Fruit fly (Drosophila melanogaster): ENCODE measurements around the gene Gba1b.

Gene Gba1b

dm6 chr3R:23732990-23733512, 28.4 kb downstream of the Gba1b start, which contains the start of the genes Hmgcr and Rpn9 (continued):
- TF ChIP-seq twi (tag; optimal IDR thresholded peaks at IDR 0.05): peak; percentile 43
- no peak for TF ChIP-seq usp (GFP tag; optimal IDR thresholded peaks at IDR 0.05)
- no peak for TF ChIP-seq yki (optimal IDR thresholded peaks at IDR 0.05)
- TF ChIP-seq CG14667 (GFP tag; IDR thresholded peaks at IDR 0.05): no peak
- peak; percentile 11 for TF ChIP-seq Blimp-1 (GFP tag; optimal IDR thresholded peaks at IDR 0.05)
- no peak for TF ChIP-seq abd-A (tag; optimal IDR thresholded peaks at IDR 0.05)
- TF ChIP-seq PHDP (tag; optimal IDR thresholded peaks at IDR 0.05): peak; percentile 47
- TF ChIP-seq her (GFP tag; optimal IDR thresholded peaks at IDR 0.05): no peak
- no peak for TF ChIP-seq Xrp1 (GFP tag; IDR thresholded peaks at IDR 0.05)
- peak; percentile 0 for TF ChIP-seq CG8089 (GFP tag; optimal IDR thresholded peaks at IDR 0.05)
- TF ChIP-seq peb (GFP tag; IDR thresholded peaks at IDR 0.05): no peak
- TF ChIP-seq CG17829 (tag; optimal IDR thresholded peaks at IDR 0.05): peak; percentile 43
- no peak for TF ChIP-seq Rfx (GFP tag; IDR thresholded peaks at IDR 0.05)
- no peak for TF ChIP-seq klu (GFP tag; IDR thresholded peaks at IDR 0.05)
- TF ChIP-seq phol (tag; optimal IDR thresholded peaks at IDR 0.05): peak; percentile 65
- no peak for TF ChIP-seq CG10979 (tag; optimal IDR thresholded peaks at IDR 0.05)
- TF ChIP-seq zf30C (GFP tag; optimal IDR thresholded peaks at IDR 0.05): no peak
- no peak for TF ChIP-seq CG10462 (GFP tag; optimal IDR thresholded peaks at IDR 0.05)
- no peak for TF ChIP-seq inv (GFP tag; IDR thresholded peaks at IDR 0.05; ENCODE audit: partially characterized antibody)
- no peak for TF ChIP-seq Dip2 (GFP tag; IDR thresholded peaks at IDR 0.05)
- no peak for TF ChIP-seq CG11093 (GFP tag; IDR thresholded peaks at IDR 0.05)
- peak; percentile 21 for TF ChIP-seq unpg (GFP tag; optimal IDR thresholded peaks at IDR 0.05)
- peak; percentile 22 for TF ChIP-seq nau (GFP tag; optimal IDR thresholded peaks at IDR 0.05)
- TF ChIP-seq MTF-1 (GFP tag; optimal IDR thresholded peaks at IDR 0.05; ENCODE audit: borderline replicate concordance): no peak
- TF ChIP-seq CG8944 (GFP tag; optimal IDR thresholded peaks at IDR 0.05): no peak
- peak; percentile 27 for TF ChIP-seq shn (GFP tag; optimal IDR thresholded peaks at IDR 0.05)
- TF ChIP-seq Deaf1 (tag; optimal IDR thresholded peaks at IDR 0.05): no peak
- TF ChIP-seq CG13775 (GFP tag; optimal IDR thresholded peaks at IDR 0.05): no peak
- peak; percentile 30 for TF ChIP-seq wek (GFP tag; optimal IDR thresholded peaks at IDR 0.05)
- no peak for TF ChIP-seq wdn (GFP tag; IDR thresholded peaks at IDR 0.05)
- TF ChIP-seq crc (GFP tag; optimal IDR thresholded peaks at IDR 0.05): no peak
- TF ChIP-seq mld (GFP tag; IDR thresholded peaks at IDR 0.05; ENCODE audit: partially characterized antibody): 0 out of 3 replicates have a peak, but pooled peaks have one; percentile 64
- TF ChIP-seq amos (GFP tag; IDR thresholded peaks at IDR 0.05; ENCODE audit: partially characterized antibody): 0 out of 2 replicates have a peak, but pooled peaks have one; percentile 16
- peak; percentile 72 for TF ChIP-seq HLHmδ (GFP tag; optimal IDR thresholded peaks at IDR 0.05)
- TF ChIP-seq z (GFP tag; IDR thresholded peaks at IDR 0.05): no peak
- no peak for TF ChIP-seq pita (GFP tag; optimal IDR thresholded peaks at IDR 0.05)
- TF ChIP-seq Dbx (GFP tag; IDR thresholded peaks at IDR 0.05): no peak
- TF ChIP-seq otp (GFP tag; IDR thresholded peaks at IDR 0.05): no peak
- TF ChIP-seq ftz-f1 (GFP tag; optimal IDR thresholded peaks at IDR 0.05): no peak
- peak; percentile 14 for TF ChIP-seq CG13624 (GFP tag; optimal IDR thresholded peaks at IDR 0.05)
- TF ChIP-seq CG10321 (GFP tag; IDR thresholded peaks at IDR 0.05): no peak
- TF ChIP-seq NK7.1 (GFP tag; optimal IDR thresholded peaks at IDR 0.05): no peak
- peak; percentile 28 for TF ChIP-seq CG13424 (tag; optimal IDR thresholded peaks at IDR 0.05)
- no peak for TF ChIP-seq CG1602 (GFP tag; optimal IDR thresholded peaks at IDR 0.05)
- TF ChIP-seq grau (tag; optimal IDR thresholded peaks at IDR 0.05): peak; percentile 26
- peak; percentile 21 for TF ChIP-seq CG34376 (GFP tag; optimal IDR thresholded peaks at IDR 0.05)
- TF ChIP-seq gce (GFP tag; IDR thresholded peaks at IDR 0.05): no peak
- peak; percentile 68 for TF ChIP-seq Vsx1 (GFP tag; optimal IDR thresholded peaks at IDR 0.05)
- TF ChIP-seq CG10366 (GFP tag; IDR thresholded peaks at IDR 0.05): no peak
- no peak for TF ChIP-seq D (optimal IDR thresholded peaks at IDR 0.05)
- no peak for TF ChIP-seq D (GFP tag; optimal IDR thresholded peaks at IDR 0.05)
- TF ChIP-seq lilli (GFP tag; optimal IDR thresholded peaks at IDR 0.05): peak; percentile 13
